Worm (Caenorhabditis elegans): ENCODE results near the gene cpi-1.

The cpi-1 gene

DNA sequence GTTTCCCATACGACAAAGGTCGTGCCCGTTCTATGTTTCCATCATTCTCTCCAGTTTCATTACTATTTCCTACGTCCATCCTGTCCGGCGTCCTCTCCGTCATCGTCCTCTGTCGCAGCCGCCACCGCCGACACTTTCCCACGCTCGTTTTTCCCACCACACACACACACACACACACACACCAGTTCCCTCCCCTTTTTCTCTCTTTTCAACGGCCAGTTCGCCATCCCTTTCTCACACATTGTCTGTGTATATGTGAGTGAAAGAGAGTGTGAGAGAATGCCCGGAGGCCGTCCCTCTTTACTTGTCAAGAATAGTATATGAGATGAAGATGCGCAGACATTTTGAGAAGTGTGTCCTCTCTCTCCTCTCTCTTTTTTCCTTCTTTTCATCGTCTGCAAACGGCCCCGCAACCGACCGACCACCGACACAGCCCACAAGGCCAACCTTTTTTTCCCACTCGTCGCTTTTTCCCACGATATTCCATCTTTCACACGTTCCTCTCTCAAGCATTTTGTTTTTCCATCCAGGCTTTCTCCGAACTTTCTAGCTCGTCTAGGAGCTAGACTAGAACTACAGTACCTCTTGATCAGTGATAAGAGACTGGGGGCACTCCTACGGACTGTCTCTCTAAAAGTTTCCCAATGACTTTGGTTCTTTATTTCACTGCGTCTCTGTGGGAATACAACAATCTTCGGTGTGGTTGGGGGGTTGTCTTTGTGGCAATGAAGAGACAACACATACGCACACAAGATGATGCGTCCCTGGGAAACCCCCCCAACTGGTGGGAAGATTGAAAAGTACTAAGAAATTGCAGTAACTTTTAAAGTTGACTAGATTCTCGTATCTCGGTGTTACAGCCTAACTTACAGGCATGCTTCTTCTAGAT is 3.8 kb upstream of the cpi-1 start:
- TF ChIP-seq mdl-1 (tag; optimal IDR thresholded peaks at IDR 0.05), result peak in 1 of 2 experiments; percentile 81
- peak; percentile 68 for TF ChIP-seq jun-1 (tag; optimal IDR thresholded peaks at IDR 0.05)
- TF ChIP-seq Y116A8C.19 (tag; optimal IDR thresholded peaks at IDR 0.05; ENCODE audit: borderline replicate concordance), result no peak
- TF ChIP-seq efl-3 (GFP tag; optimal IDR thresholded peaks at IDR 0.05), result no peak
- TF ChIP-seq lir-3 (tag; optimal IDR thresholded peaks at IDR 0.05; ENCODE audit: poor library complexity), result peak; percentile 29
- no peak for TF ChIP-seq egl-13 (tag; optimal IDR thresholded peaks at IDR 0.05)
- peak; percentile 91 for TF ChIP-seq mep-1 (tag; optimal IDR thresholded peaks at IDR 0.05)
- TF ChIP-seq ceh-90 (tag; optimal IDR thresholded peaks at IDR 0.05), result no peak
- TF ChIP-seq ets-5 (GFP tag; IDR thresholded peaks at IDR 0.05), result no peak
- TF ChIP-seq nhr-77 (tag; optimal IDR thresholded peaks at IDR 0.05), result peak; percentile 56
- TF ChIP-seq ceh-82 (tag; optimal IDR thresholded peaks at IDR 0.05), result peak in 2 of 3 experiments; percentile 25 to 69
- peak; percentile 75 for TF ChIP-seq xbp-1 (tag; optimal IDR thresholded peaks at IDR 0.05)
- TF ChIP-seq grh-1 (GFP tag; IDR thresholded peaks at IDR 0.05), result peak; percentile 70
- TF ChIP-seq nhr-47 (tag; optimal IDR thresholded peaks at IDR 0.05), result peak; percentile 77
- peak; percentile 91 for TF ChIP-seq nhr-20 (tag; optimal IDR thresholded peaks at IDR 0.05)
- TF ChIP-seq nhr-237 (tag; optimal IDR thresholded peaks at IDR 0.05), result peak; percentile 62
- peak; percentile 56 for TF ChIP-seq irx-1 (tag; optimal IDR thresholded peaks at IDR 0.05)
- peak; percentile 65 to 71 for TF ChIP-seq efl-1 (optimal IDR thresholded peaks at IDR 0.05)
- peak; percentile 31 to 92 for TF ChIP-seq efl-1 (GFP tag; optimal IDR thresholded peaks at IDR 0.05 in 1 of 2)
- peak; percentile 92 for TF ChIP-seq nhr-71 (tag; optimal IDR thresholded peaks at IDR 0.05)
- peak; percentile 84 for TF ChIP-seq snpc-4 (tag; optimal IDR thresholded peaks at IDR 0.05)
- TF ChIP-seq rnt-1 (tag; optimal IDR thresholded peaks at IDR 0.05), result peak; percentile 77
- TF ChIP-seq lin-35 (GFP tag; optimal IDR thresholded peaks at IDR 0.05), result peak; percentile 59 to 68
- TF ChIP-seq hlh-4 (tag; optimal IDR thresholded peaks at IDR 0.05), result no peak
- TF ChIP-seq elt-3 (tag; optimal IDR thresholded peaks at IDR 0.05), result peak; percentile 22 to 54 (median 42)
- peak; percentile 47 for TF ChIP-seq isw-1 (GFP tag; IDR thresholded peaks at IDR 0.05)
- TF ChIP-seq lin-14 (GFP tag; optimal IDR thresholded peaks at IDR 0.05), result peak; percentile 100
- TF ChIP-seq ztf-4 (tag; optimal IDR thresholded peaks at IDR 0.05), result peak; percentile 15
- TF ChIP-seq dsc-1 (tag; optimal IDR thresholded peaks at IDR 0.05), result peak; percentile 51
- TF ChIP-seq swsn-7 (tag; optimal IDR thresholded peaks at IDR 0.05), result peak; percentile 84
- no peak for TF ChIP-seq ceh-63 (GFP tag; optimal IDR thresholded peaks at IDR 0.05)
- TF ChIP-seq ztf-11 (tag; optimal IDR thresholded peaks at IDR 0.05), result peak in 1 of 2 experiments; percentile 40
- TF ChIP-seq nhr-19 (GFP tag; conservative IDR thresholded peaks at IDR 0.05), result peak; percentile 67
- no peak for TF ChIP-seq sup-37 (GFP tag; optimal IDR thresholded peaks at IDR 0.05)
- TF ChIP-seq dpl-1 (GFP tag; optimal IDR thresholded peaks at IDR 0.05), result peak; percentile 46 to 55 (median 52)
- peak; percentile 38 for TF ChIP-seq aly-2 (tag; optimal IDR thresholded peaks at IDR 0.05)
- TF ChIP-seq fkh-10 (GFP tag; optimal IDR thresholded peaks at IDR 0.05), result peak; percentile 63
- peak; percentile 52 for TF ChIP-seq unc-130 (tag; optimal IDR thresholded peaks at IDR 0.05)
- TF ChIP-seq lin-13 (GFP tag; optimal IDR thresholded peaks at IDR 0.05), result peak; percentile 47
- TF ChIP-seq mef-2 (tag; optimal IDR thresholded peaks at IDR 0.05), result no peak
- peak; percentile 92 for TF ChIP-seq snu-23 (GFP tag; optimal IDR thresholded peaks at IDR 0.05)
- TF ChIP-seq vab-15 (tag; optimal IDR thresholded peaks at IDR 0.05), result no peak
- peak; percentile 95 for TF ChIP-seq blmp-1 (tag; optimal IDR thresholded peaks at IDR 0.05)
- TF ChIP-seq mab-9 (GFP tag; IDR thresholded peaks at IDR 0.05), result 0 out of 2 replicates have a peak, but pooled peaks have one; percentile 7
- TF ChIP-seq unc-86 (tag; optimal IDR thresholded peaks at IDR 0.05), result peak; percentile 68
- TF ChIP-seq tlp-1 (tag; optimal IDR thresholded peaks at IDR 0.05), result no peak
- TF ChIP-seq tbx-2 (tag; optimal IDR thresholded peaks at IDR 0.05), result peak; percentile 85
- peak; percentile 79 for TF ChIP-seq nhr-90 (tag; optimal IDR thresholded peaks at IDR 0.05; ENCODE audit: poor library complexity)
- TF ChIP-seq C16A3.4 (tag; optimal IDR thresholded peaks at IDR 0.05), result peak; percentile 41
- TF ChIP-seq lsy-2 (tag; optimal IDR thresholded peaks at IDR 0.05), result peak; percentile 65 to 75

Measured in whole organism, L1 larva.